Worm (Caenorhabditis elegans): ENCODE results near the gene F55C12.6.
A peak's percentile ranks its signal among the peaks of the same experiment; 100 is the strongest.
"Not testable (repeated sequence)": the region's sequence is repeated elsewhere in the genome, so short reads cannot be mapped to it uniquely, and the experiment has no call there.

Gene F55C12.6

DNA sequence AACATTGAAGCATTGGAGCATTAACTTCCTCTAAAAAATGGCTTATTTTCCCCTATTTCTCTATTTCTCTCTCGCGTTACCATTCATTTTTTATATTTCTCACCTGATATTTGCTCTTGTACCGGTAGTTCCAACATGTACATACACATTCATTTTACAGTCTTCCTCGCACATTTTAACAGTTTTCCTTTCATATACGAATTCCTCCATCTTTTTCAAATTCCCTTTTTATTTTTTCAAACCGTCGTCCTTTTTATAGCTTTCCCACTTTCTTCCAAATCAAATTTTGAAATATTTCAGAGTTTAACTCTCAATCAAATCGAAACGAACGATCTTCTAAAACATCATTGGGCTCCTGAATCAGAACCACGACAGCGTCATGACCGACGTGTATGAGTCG lies 8.3 kb upstream of the F55C12.6 start, which contains the start of gene rfip-1:
Gene rfip-1 (plus strand): TSS at position 301 of the 400 bp plus-strand sequence.
- TF ChIP-seq sem-4 (tag; optimal IDR thresholded peaks at IDR 0.05): no peak
- TF ChIP-seq ZK546.5 (tag; optimal IDR thresholded peaks at IDR 0.05): no peak
- TF ChIP-seq ztf-1 (GFP tag; conservative IDR thresholded peaks at IDR 0.05): no peak
- no peak for TF ChIP-seq lin-13 (GFP tag; optimal IDR thresholded peaks at IDR 0.05)
- no peak for TF ChIP-seq nhr-6 (tag; optimal IDR thresholded peaks at IDR 0.05)
- no peak for TF ChIP-seq mbf-1 (tag; optimal IDR thresholded peaks at IDR 0.05)
- no peak for TF ChIP-seq unc-55 (GFP tag; optimal IDR thresholded peaks at IDR 0.05)
- TF ChIP-seq elt-1 (tag; optimal IDR thresholded peaks at IDR 0.05): no peak
- TF ChIP-seq blmp-1 (tag; optimal IDR thresholded peaks at IDR 0.05; ENCODE audit: insufficient read depth): no peak
- TF ChIP-seq nhr-129 (tag; optimal IDR thresholded peaks at IDR 0.05): no peak
- no peak for TF ChIP-seq zag-1 (tag; optimal IDR thresholded peaks at IDR 0.05)
- TF ChIP-seq nhr-23 (tag; optimal IDR thresholded peaks at IDR 0.05): no peak
- TF ChIP-seq Y55F3AM.14 (GFP tag; optimal IDR thresholded peaks at IDR 0.05): no peak
- no peak for TF ChIP-seq lin-11 (tag; optimal IDR thresholded peaks at IDR 0.05)
- no peak for TF ChIP-seq nhr-21 (tag; optimal IDR thresholded peaks at IDR 0.05)
- TF ChIP-seq unc-62 (GFP tag; optimal IDR thresholded peaks at IDR 0.05): no peak
- no peak for TF ChIP-seq ztf-4 (tag; optimal IDR thresholded peaks at IDR 0.05)

DNA sequence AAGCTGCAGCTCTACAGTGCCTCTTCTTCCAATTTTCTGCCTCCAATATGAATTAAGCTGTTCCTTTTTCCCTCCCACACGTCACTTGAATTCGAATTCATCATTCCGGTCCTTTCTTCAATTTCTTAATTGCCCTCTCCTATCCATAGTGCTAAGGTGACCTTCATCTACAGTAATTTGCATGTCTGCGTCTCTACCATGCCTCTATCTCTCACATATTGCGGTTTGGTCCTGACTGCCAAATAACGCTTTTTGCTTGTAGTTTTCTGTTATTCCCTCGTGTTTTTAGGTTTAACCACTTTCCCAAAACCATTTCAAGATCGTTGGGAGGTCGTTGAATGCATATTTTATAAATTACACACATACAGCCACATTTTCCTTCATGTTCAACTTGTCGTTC lies 4.7 kb upstream of the F55C12.6 start:
- peak in 1 of 2 experiments; percentile 10 for TF ChIP-seq lsy-2 (tag; optimal IDR thresholded peaks at IDR 0.05)
- peak; percentile 72 for TF ChIP-seq nhr-25 (tag; optimal IDR thresholded peaks at IDR 0.05)
- no peak for TF ChIP-seq F13H6.1 (tag; optimal IDR thresholded peaks at IDR 0.05)
- peak; percentile 22 for TF ChIP-seq C34F6.9 (tag; optimal IDR thresholded peaks at IDR 0.05)
- no peak for TF ChIP-seq lin-11 (tag; optimal IDR thresholded peaks at IDR 0.05)
- no peak for TF ChIP-seq ztf-11 (tag; optimal IDR thresholded peaks at IDR 0.05)
- no peak for TF ChIP-seq nhr-23 (tag; optimal IDR thresholded peaks at IDR 0.05)
- TF ChIP-seq nhr-10 (tag; optimal IDR thresholded peaks at IDR 0.05): no peak
- peak; percentile 3 for TF ChIP-seq ceh-16 (tag; optimal IDR thresholded peaks at IDR 0.05)
- no peak for TF ChIP-seq mbf-1 (tag; optimal IDR thresholded peaks at IDR 0.05)
- TF ChIP-seq nhr-77 (tag; optimal IDR thresholded peaks at IDR 0.05): no peak

DNA sequence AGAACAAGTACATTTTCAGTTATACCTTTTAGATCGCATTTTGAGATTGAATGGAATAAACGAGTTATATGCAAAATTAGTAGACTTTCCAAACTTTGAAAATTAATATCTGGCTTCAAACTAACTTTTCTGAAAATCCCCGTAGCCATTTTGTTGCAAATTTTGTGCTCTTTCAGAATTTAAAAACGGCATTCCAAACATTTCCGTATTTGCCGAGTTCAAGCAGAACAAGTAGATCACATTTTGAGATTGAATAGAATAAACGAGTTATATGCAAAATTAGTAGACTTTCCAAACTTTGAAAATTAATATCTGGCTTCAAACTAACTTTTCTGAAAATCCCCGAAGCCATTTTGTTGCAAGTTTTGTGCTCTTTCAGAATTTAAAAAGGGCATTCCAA lies 558 bp upstream of the F55C12.6 start, which contains the start of gene F55C12.2:
Gene F55C12.2 (plus strand): TSS at position 301 of the 400 bp plus-strand sequence.
- not testable (repeated sequence) for TF ChIP-seq elt-3 (tag; optimal IDR thresholded peaks at IDR 0.05); ztf-1 (GFP tag; conservative IDR thresholded peaks at IDR 0.05); elt-1 (tag; optimal IDR thresholded peaks at IDR 0.05)

DNA sequence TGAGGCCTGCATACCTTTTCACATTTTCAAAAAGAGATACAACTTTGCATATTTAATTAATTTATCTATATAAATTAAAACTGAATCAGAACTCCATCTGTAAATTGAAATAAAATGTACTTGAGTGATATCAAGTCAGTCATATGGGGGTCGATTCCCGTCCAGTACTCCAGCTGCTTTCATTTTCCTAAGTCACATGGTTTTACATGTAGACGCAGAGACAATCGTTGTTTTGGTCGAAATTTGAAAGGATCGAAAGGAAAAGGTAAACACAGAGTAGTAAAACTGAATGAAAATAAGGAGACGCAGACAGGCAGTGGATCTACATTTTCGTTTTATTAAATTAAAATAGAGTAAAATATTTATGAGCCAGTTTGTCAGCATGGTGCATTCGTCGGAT lies 1.8 kb downstream of the F55C12.6 start:
- TF ChIP-seq ztf-11 (tag; optimal IDR thresholded peaks at IDR 0.05) (no peak), sma-3 (GFP tag; optimal IDR thresholded peaks at IDR 0.05) (peak; percentile 36), R02D3.7 (tag; optimal IDR thresholded peaks at IDR 0.05) (no peak), peb-1 (tag; optimal IDR thresholded peaks at IDR 0.05) (no peak), blmp-1 (tag; optimal IDR thresholded peaks at IDR 0.05; ENCODE audit: insufficient read depth) (peak; percentile 51), sma-9 (GFP tag; optimal IDR thresholded peaks at IDR 0.05) (peak; percentile 64), sma-9 (tag; optimal IDR thresholded peaks at IDR 0.05) (no peak), sem-4 (tag; optimal IDR thresholded peaks at IDR 0.05) (no peak), C34F6.9 (tag; optimal IDR thresholded peaks at IDR 0.05) (peak; percentile 46), dmd-4 (tag; optimal IDR thresholded peaks at IDR 0.05) (no peak), skn-1 (tag; optimal IDR thresholded peaks at IDR 0.05) (no peak), nhr-77 (tag; optimal IDR thresholded peaks at IDR 0.05) (no peak), zag-1 (tag; optimal IDR thresholded peaks at IDR 0.05) (no peak), mbf-1 (tag; optimal IDR thresholded peaks at IDR 0.05) (no peak), ama-1 (optimal IDR thresholded peaks at IDR 0.05) (no peak), lsy-2 (tag; optimal IDR thresholded peaks at IDR 0.05) (peak in 1 of 2 experiments; percentile 27), F13H6.1 (tag; optimal IDR thresholded peaks at IDR 0.05) (no peak), ceh-82 (tag; optimal IDR thresholded peaks at IDR 0.05) (no peak), nhr-12 (tag; optimal IDR thresholded peaks at IDR 0.05) (no peak), elt-3 (tag; optimal IDR thresholded peaks at IDR 0.05) (no peak), unc-62 (GFP tag; optimal IDR thresholded peaks at IDR 0.05) (no peak), Y55F3AM.14 (GFP tag; optimal IDR thresholded peaks at IDR 0.05) (no peak), unc-39 (tag; optimal IDR thresholded peaks at IDR 0.05) (no peak), egl-27 (tag; optimal IDR thresholded peaks at IDR 0.05) (no peak), nhr-25 (tag; optimal IDR thresholded peaks at IDR 0.05) (peak; percentile 3), nhr-23 (tag; optimal IDR thresholded peaks at IDR 0.05) (no peak), snpc-4 (tag; optimal IDR thresholded peaks at IDR 0.05) (no peak), mdl-1 (tag; optimal IDR thresholded peaks at IDR 0.05) (no peak), nhr-11 (tag; optimal IDR thresholded peaks at IDR 0.05) (no peak), ZK546.5 (tag; optimal IDR thresholded peaks at IDR 0.05) (no peak), ceh-16 (tag; optimal IDR thresholded peaks at IDR 0.05) (no peak), nhr-237 (tag; optimal IDR thresholded peaks at IDR 0.05) (no peak), fos-1 (tag; optimal IDR thresholded peaks at IDR 0.05) (no peak), crh-2 (tag; optimal IDR thresholded peaks at IDR 0.05) (no peak), unc-55 (GFP tag; optimal IDR thresholded peaks at IDR 0.05) (no peak), ztf-4 (tag; optimal IDR thresholded peaks at IDR 0.05) (no peak), gmeb-1 (tag; optimal IDR thresholded peaks at IDR 0.05) (no peak), lin-11 (tag; optimal IDR thresholded peaks at IDR 0.05) (no peak), nhr-21 (tag; optimal IDR thresholded peaks at IDR 0.05) (no peak), mab-5 (tag; optimal IDR thresholded peaks at IDR 0.05) (no peak)
